Worm (Caenorhabditis elegans): ENCODE measurements around the gene F40D4.12.

DNA sequence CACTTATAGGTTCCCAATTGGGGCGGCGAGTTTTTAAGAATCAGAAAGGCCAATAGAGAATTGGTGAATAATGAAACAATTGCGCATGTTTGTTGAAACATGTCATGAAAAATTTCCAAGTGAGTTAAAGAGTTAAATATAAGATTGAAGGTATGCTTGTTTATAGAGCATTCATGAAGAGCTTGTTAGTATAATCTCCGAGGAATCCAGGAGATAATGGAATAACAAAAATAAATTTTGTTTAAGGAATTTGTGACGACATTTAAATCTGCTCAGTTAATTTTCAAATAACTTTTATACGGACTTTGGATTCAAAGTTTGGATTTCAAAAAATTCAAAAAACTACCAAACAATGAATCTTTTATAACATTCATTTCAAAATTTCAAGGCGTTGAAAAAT lies 30.7 kb downstream of the F40D4.12 start, which contains the start of gene str-199:
- TF ChIP-seq lin-13 (tag; optimal IDR thresholded peaks at IDR 0.05) (no peak), sptf-1 (tag; optimal IDR thresholded peaks at IDR 0.05) (no peak), elt-1 (tag; optimal IDR thresholded peaks at IDR 0.05; ENCODE audit: borderline replicate concordance, insufficient read depth) (no peak), snpc-4 (tag; optimal IDR thresholded peaks at IDR 0.05) (no peak), mab-5 (tag; optimal IDR thresholded peaks at IDR 0.05) (no peak)

All from whole organism, mixed stage, embryonic.